In the genomic region with DNA sequence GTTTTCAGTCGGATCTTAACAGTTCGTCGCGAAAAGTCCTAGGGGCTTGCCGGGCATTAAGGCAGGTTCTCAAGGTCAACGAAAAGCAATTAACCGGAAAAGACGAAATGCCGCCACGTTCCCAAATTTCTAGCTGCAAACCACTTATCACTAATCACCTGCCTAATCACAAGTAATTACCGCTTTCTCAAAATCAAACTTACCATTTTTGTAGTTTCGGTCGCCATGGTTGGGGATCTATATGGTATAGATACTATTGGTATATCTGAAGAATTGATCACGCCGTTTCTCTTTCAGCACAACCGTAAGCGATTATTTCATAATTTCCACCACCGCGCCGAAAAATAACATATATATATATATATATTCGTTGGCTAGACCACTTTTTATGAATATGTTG, we compare ENCODE assay signal across 2 fruit fly cellular contexts.
A peak's percentile ranks its signal among the peaks of the same experiment; 100 is the strongest.
TF ChIP-seq lines count a peak whose summit lies in the region.

No protein-coding gene starts in this region.

- TF ChIP-seq CTCF in whole organism, embryonic (GFP tag; optimal IDR thresholded peaks at IDR 0.05; lab: Kevin White, UChicago), result no peak

TF ChIP-seq in whole organism, embryonic, 481 proteins besides CTCF, POLR2A, EP300 and RAD21:
- peak; percentile 69 for TF ChIP-seq exex (tag; optimal IDR thresholded peaks at IDR 0.05; lab: Kevin White, UChicago)
- no peak for TF ChIP-seq TFAM (GFP tag; optimal IDR thresholded peaks at IDR 0.05; lab: Kevin White, UChicago)
- TF ChIP-seq CG6254 (GFP tag; optimal IDR thresholded peaks at IDR 0.05; lab: Kevin White, UChicago), result no peak
- no peak for TF ChIP-seq CG6765 (GFP tag; optimal IDR thresholded peaks at IDR 0.05; lab: Kevin White, UChicago)
- no peak for TF ChIP-seq Hmx (GFP tag; optimal IDR thresholded peaks at IDR 0.05; lab: Kevin White, UChicago)
- TF ChIP-seq jigr1 (GFP tag; IDR thresholded peaks at IDR 0.05; lab: Robert Waterston, UW), result no peak
- TF ChIP-seq Lhr (GFP tag; optimal IDR thresholded peaks at IDR 0.05; lab: Kevin White, UChicago), result no peak
- no peak for TF ChIP-seq Dref (GFP tag; IDR thresholded peaks at IDR 0.05; lab: Robert Waterston, UW)
- peak; percentile 61 for TF ChIP-seq zen (tag; optimal IDR thresholded peaks at IDR 0.05; lab: Kevin White, UChicago)

TF ChIP-seq in whole organism, wandering third instar larva, 38 proteins besides CTCF, POLR2A, EP300 and RAD21:
- peak; percentile 8 for TF ChIP-seq pan (optimal IDR thresholded peaks at IDR 0.05; lab: Kevin White, UChicago)
- TF ChIP-seq br (GFP tag; optimal IDR thresholded peaks at IDR 0.05; lab: Kevin White, UChicago), result no peak
TF ChIP-seq in whole organism, wandering third instar larva: peak in this region for 1.

Comparison
In these comparisons a context has a peak if more than half of its experiments do, and no peak if none do; other contexts are left out.
1. Of the 10 proteins assayed by ChIP-seq in both whole organism, embryonic and whole organism, wandering third instar larva: peak only in whole organism, embryonic: none; only in whole organism, wandering third instar larva: pan; in both: none; in neither: 9.